Worm (Caenorhabditis elegans) whole organism, L4 larva: ENCODE data around the gene Y59E1A.4.

ENCODE experiments used
- D1046.2 ChIP-seq: fragments of 200-800 bp; sonication (Bioruptor generic); IDR thresholded peaks from 2 replicates; pipeline ENCODE4 v1.3.6; 2022; ENCODE audit warnings: missing genetic modification characterization, missing compliant biosample characterization
- F10B5.3 ChIP-seq: sonication (generic microtip); optimal IDR thresholded peaks from 2 replicates; lab custom pipeline; 2016; ENCODE audit warnings: mild to moderate bottlenecking, missing genetic modification characterization, missing compliant biosample characterization
- F26F4.8 ChIP-seq: fragments of 200-800 bp; sonication (Bioruptor generic); conservative IDR thresholded peaks from 2 replicates; pipeline ENCODE4 v1.3.6; 2022; ENCODE audit warnings: missing genetic modification characterization, missing compliant biosample characterization
- F49E8.2 ChIP-seq: sonication (generic microtip); optimal IDR thresholded peaks from 2 replicates; lab custom pipeline; 2016; ENCODE audit warnings: missing compliant biosample characterization, mild to moderate bottlenecking, missing genetic modification characterization, borderline replicate concordance
- R02D3.7 ChIP-seq: fragments of 150-350 bp; sonication (generic microtip); optimal IDR thresholded peaks from 3 replicates; lab custom pipeline; 2014; ENCODE audit warnings: missing biosample characterization, missing genetic modification characterization
- Y105C5A.15 ChIP-seq: fragments of 200-800 bp; sonication (Bioruptor generic); IDR thresholded peaks from 2 replicates; pipeline ENCODE4 v1.3.6; 2022; ENCODE audit warnings: missing genetic modification characterization, missing compliant biosample characterization
- ama-1 ChIP-seq: fragments of 150-350 bp; optimal IDR thresholded peaks from 2 replicates; lab custom pipeline; 2014; ENCODE audit warnings: inconsistent platforms, mixed read lengths
- attf-4 ChIP-seq: sonication (generic microtip); optimal IDR thresholded peaks from 3 replicates; lab custom pipeline; 2017; ENCODE audit warnings: missing biosample characterization, missing genetic modification characterization
- ceh-20 ChIP-seq: fragments of 200-800 bp; sonication (Bioruptor generic); IDR thresholded peaks from 2 replicates; pipeline ENCODE4 v1.3.6; 2022; ENCODE audit warnings: missing genetic modification reagents, missing genetic modification characterization, missing compliant biosample characterization
- ceh-32 ChIP-seq: sonication (generic microtip); optimal IDR thresholded peaks from 2 replicates; lab custom pipeline; 2016; ENCODE audit warnings: mild to moderate bottlenecking, missing genetic modification characterization, missing compliant biosample characterization; ENCODE audit not compliant: poor library complexity
- cey-2 ChIP-seq: sonication (generic microtip); optimal IDR thresholded peaks from 3 replicates; lab custom pipeline; 2017; ENCODE audit warnings: missing genetic modification characterization, mild to moderate bottlenecking, missing compliant biosample characterization, antibody characterized with exemption, borderline replicate concordance; ENCODE audit not compliant: insufficient read depth
- ctbp-1 ChIP-seq: fragments of 200-800 bp; sonication (Bioruptor generic); IDR thresholded peaks from 2 replicates; pipeline ENCODE4 v1.3.6; 2022; ENCODE audit warnings: missing genetic modification reagents, missing genetic modification characterization, missing compliant biosample characterization
- daf-16 ChIP-seq, 3 experiments: sonication (generic microtip); optimal IDR thresholded peaks; 2 replicates each; lab custom pipeline; 2016 to 2017; ENCODE audit warnings: missing genetic modification characterization in 3 of 3, missing genetic modification reagents in 3 of 3, mild to moderate bottlenecking in 2 of 3, missing compliant biosample characterization in 2 of 3, missing biosample characterization in 1 of 3, moderate library complexity in 1 of 3
- dpl-1 ChIP-seq: fragments of 150-350 bp; optimal IDR thresholded peaks from 2 replicates; lab custom pipeline; 2014; ENCODE audit warnings: missing biosample characterization, missing genetic modification reagents, missing genetic modification characterization
- dve-1 ChIP-seq: sonication (generic microtip); optimal IDR thresholded peaks from 2 replicates; lab custom pipeline; 2017; ENCODE audit warnings: antibody characterized with exemption, mild to moderate bottlenecking, missing genetic modification characterization, missing compliant biosample characterization; ENCODE audit not compliant: insufficient read depth
- egl-43 ChIP-seq: fragments of 200-800 bp; sonication (Bioruptor generic); IDR thresholded peaks from 2 replicates; pipeline ENCODE4 v1.3.6; 2022; ENCODE audit warnings: missing genetic modification reagents, missing genetic modification characterization, missing compliant biosample characterization
- fos-1 ChIP-seq: fragments of 150-350 bp; optimal IDR thresholded peaks from 2 replicates; lab custom pipeline; 2014; ENCODE audit warnings: missing biosample characterization, missing genetic modification characterization
- hlh-11 ChIP-seq: fragments of 200-800 bp; sonication (Bioruptor generic); optimal IDR thresholded peaks from 2 replicates; lab custom pipeline; 2018; ENCODE audit warnings: mild to moderate bottlenecking, missing genetic modification characterization, missing compliant biosample characterization
- hmg-1.1 ChIP-seq: fragments of 200-800 bp; sonication (Bioruptor generic); IDR thresholded peaks from 2 replicates; pipeline ENCODE4 v1.3.6; 2022; ENCODE audit warnings: missing genetic modification reagents, missing genetic modification characterization, missing compliant biosample characterization
- jun-1 ChIP-seq: fragments of 150-350 bp; optimal IDR thresholded peaks from 2 replicates; lab custom pipeline; 2014; ENCODE audit warnings: missing biosample characterization, missing genetic modification reagents, missing genetic modification characterization
- lim-7 ChIP-seq: fragments of 200-800 bp; sonication (Bioruptor generic); IDR thresholded peaks from 2 replicates; pipeline ENCODE4 v1.3.6; 2022; ENCODE audit warnings: missing genetic modification characterization, missing compliant biosample characterization
- lin-1 ChIP-seq: fragments of 200-800 bp; sonication (Bioruptor generic); IDR thresholded peaks from 2 replicates; pipeline ENCODE4 v1.3.6; 2022; ENCODE audit warnings: missing genetic modification reagents, missing genetic modification characterization, missing compliant biosample characterization
- lin-15B ChIP-seq: fragments of 150-350 bp; sonication (generic microtip); optimal IDR thresholded peaks from 3 replicates; lab custom pipeline; 2014; ENCODE audit warnings: missing biosample characterization, missing genetic modification characterization
- madf-5 ChIP-seq, 2 experiments: fragments of 200-800 bp; sonication (Bioruptor generic); IDR thresholded peaks; 2 replicates each; pipeline ENCODE4 v1.3.6; 2022; ENCODE audit warnings: missing compliant biosample characterization in 2 of 2, missing genetic modification characterization in 2 of 2
- mdt-29 ChIP-seq: fragments of 200-800 bp; sonication (Bioruptor generic); IDR thresholded peaks from 2 replicates; pipeline ENCODE4 v1.3.6; 2022; ENCODE audit warnings: missing genetic modification reagents, missing genetic modification characterization, missing compliant biosample characterization
- mep-1 ChIP-seq: fragments of 150-350 bp; sonication (generic microtip); optimal IDR thresholded peaks from 3 replicates; lab custom pipeline; 2014; ENCODE audit warnings: missing biosample characterization, missing genetic modification characterization
- nhr-10 ChIP-seq: fragments of 150-350 bp; optimal IDR thresholded peaks from 2 replicates; lab custom pipeline; 2014; ENCODE audit warnings: missing biosample characterization, missing genetic modification characterization
- nhr-111 ChIP-seq: fragments of 200-800 bp; sonication (Bioruptor generic); optimal IDR thresholded peaks from 2 replicates; lab custom pipeline; 2018; ENCODE audit warnings: mild to moderate bottlenecking, missing genetic modification characterization, missing compliant biosample characterization
- nhr-237 ChIP-seq: sonication (generic microtip); optimal IDR thresholded peaks from 2 replicates; lab custom pipeline; 2017; ENCODE audit warnings: missing biosample characterization, missing genetic modification characterization
- nhr-41 ChIP-seq: fragments of 200-800 bp; sonication (Bioruptor generic); IDR thresholded peaks from 2 replicates; pipeline ENCODE4 v1.3.6; 2022; ENCODE audit warnings: missing genetic modification reagents, missing genetic modification characterization, missing compliant biosample characterization
- nhr-42 ChIP-seq: fragments of 200-800 bp; sonication (Bioruptor generic); IDR thresholded peaks from 2 replicates; pipeline ENCODE4 v1.3.6; 2022; ENCODE audit warnings: missing genetic modification characterization, missing compliant biosample characterization
- nhr-48 ChIP-seq: sonication (generic microtip); optimal IDR thresholded peaks from 2 replicates; lab custom pipeline; 2016; ENCODE audit warnings: mild to moderate bottlenecking, missing genetic modification characterization, missing compliant biosample characterization
- php-3 ChIP-seq: fragments of 200-800 bp; sonication (Bioruptor generic); IDR thresholded peaks from 2 replicates; pipeline ENCODE4 v1.3.6; 2022; ENCODE audit warnings: missing genetic modification reagents, missing genetic modification characterization, missing compliant biosample characterization
- pqm-1 ChIP-seq: sonication (generic microtip); optimal IDR thresholded peaks from 2 replicates; lab custom pipeline; 2017; ENCODE audit warnings: missing biosample characterization, missing genetic modification characterization
- rbr-2 ChIP-seq: sonication (generic microtip); optimal IDR thresholded peaks from 2 replicates; lab custom pipeline; 2016; ENCODE audit warnings: missing genotype, missing genetic modification characterization, missing compliant biosample characterization
- saeg-2 ChIP-seq: fragments of 200-800 bp; sonication (Bioruptor generic); IDR thresholded peaks from 2 replicates; pipeline ENCODE4 v1.3.6; 2022; ENCODE audit warnings: missing genetic modification reagents, missing genetic modification characterization, missing compliant biosample characterization
- sdz-12 ChIP-seq: fragments of 200-800 bp; sonication (Bioruptor generic); optimal IDR thresholded peaks from 2 replicates; lab custom pipeline; 2018; ENCODE audit warnings: mild to moderate bottlenecking, missing genetic modification characterization, missing compliant biosample characterization
- spr-3 ChIP-seq: fragments of 200-800 bp; sonication (Bioruptor generic); optimal IDR thresholded peaks from 2 replicates; lab custom pipeline; 2018; ENCODE audit warnings: mild to moderate bottlenecking, missing genetic modification characterization, missing compliant biosample characterization
- unc-62 ChIP-seq, 3 experiments: fragments of 150-350 bp in 1 of 3; sonication (generic microtip); optimal IDR thresholded peaks in 2 of 3; peaks in 1 of 3; 1 replicate in 1 of 3; 2 replicates in 2 of 3; lab custom pipeline; 2014 to 2017; ENCODE audit warnings: missing biosample characterization in 3 of 3, missing genetic modification characterization in 3 of 3, missing genetic modification reagents in 3 of 3, missing genotype in 1 of 3
- zag-1 ChIP-seq: fragments of 150-350 bp; optimal IDR thresholded peaks from 2 replicates; lab custom pipeline; 2014; ENCODE audit warnings: missing biosample characterization, missing genetic modification characterization
- zfp-2 ChIP-seq: sonication (generic microtip); optimal IDR thresholded peaks from 2 replicates; lab custom pipeline; 2016; ENCODE audit warnings: mild to moderate bottlenecking, missing genetic modification characterization, missing compliant biosample characterization
- zfp-3 ChIP-seq: fragments of 200-800 bp; sonication (Bioruptor generic); conservative IDR thresholded peaks from 2 replicates; pipeline ENCODE4 v1.3.6; 2022; ENCODE audit warnings: missing genetic modification reagents, missing genetic modification characterization, missing compliant biosample characterization
- zip-2 ChIP-seq: fragments of 150-350 bp; optimal IDR thresholded peaks from 2 replicates; lab custom pipeline; 2014; ENCODE audit warnings: missing biosample characterization, missing genetic modification characterization
- ztf-11 ChIP-seq: fragments of 150-350 bp; optimal IDR thresholded peaks from 2 replicates; lab custom pipeline; 2014; ENCODE audit warnings: missing biosample characterization, missing genetic modification characterization
- ztf-7 ChIP-seq: fragments of 150-350 bp; optimal IDR thresholded peaks from 2 replicates; lab custom pipeline; 2014; ENCODE audit warnings: missing biosample characterization, missing genetic modification characterization

Gene Y59E1A.4

ce11 chrX:1915022-1915421 is 24.8 kb downstream of the Y59E1A.4 start, which contains the start of gene rgs-9:
TSS of gene rgs-9 (plus strand) at chrX:1915258.
- TF ChIP-seq unc-62 (GFP tag; optimal IDR thresholded peaks at IDR 0.05 in 1 of 2; lab: Kevin White, UChicago) = peak in 1 of 2 experiments; percentile 51
- no peak for TF ChIP-seq unc-62 (tag; optimal IDR thresholded peaks at IDR 0.05; lab: Kevin White, UChicago)
- TF ChIP-seq fos-1 (tag; lab: Kevin White, UChicago) = no peak

DNA sequence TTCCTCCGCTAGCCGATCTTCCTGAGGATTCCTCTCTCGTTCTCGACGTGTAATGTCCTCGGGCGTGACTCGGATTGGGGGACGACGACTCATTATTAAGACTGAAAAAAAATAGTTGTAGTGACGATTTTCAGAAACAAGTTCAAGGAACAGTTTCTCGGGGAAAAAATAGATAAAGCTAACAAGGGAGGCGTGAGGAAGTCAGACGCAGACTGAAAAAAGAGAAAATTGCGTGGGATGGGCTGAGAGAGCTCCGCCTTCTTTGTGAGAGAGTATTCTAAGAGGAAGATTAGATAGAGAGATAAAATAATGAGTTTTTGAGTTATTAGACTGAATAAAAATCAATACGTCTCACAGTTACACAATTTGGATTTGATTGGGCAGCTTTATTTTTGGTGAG is 26.5 kb downstream of the Y59E1A.4 start, which contains the start of gene ZC53.1:
Gene ZC53.1 (minus strand): TSS at position 101 of the 400 bp plus-strand sequence.
- no peak for TF ChIP-seq zfp-3
- TF ChIP-seq F10B5.3 (tag; lab: Kevin White, UChicago) = no peak
- no peak for TF ChIP-seq nhr-10 (tag; lab: Kevin White, UChicago)

ce11 chrX:1909353-1909752 is 30.4 kb downstream of the Y59E1A.4 start:
- no peak for TF ChIP-seq hlh-11
- TF ChIP-seq F10B5.3 (tag; lab: Kevin White, UChicago) = peak; percentile 92
- peak; percentile 49 to 93 for TF ChIP-seq daf-16 (GFP tag; optimal IDR thresholded peaks at IDR 0.05; lab: Kevin White, UChicago)
- TF ChIP-seq daf-16 (tag; optimal IDR thresholded peaks at IDR 0.05; lab: Kevin White, UChicago) = peak; percentile 59
- no peak for TF ChIP-seq cey-2 (tag; lab: Kevin White, UChicago)
- TF ChIP-seq F49E8.2 (tag; lab: Kevin White, UChicago) = no peak
- peak; percentile 34 for TF ChIP-seq ztf-7
- peak; percentile 92 for TF ChIP-seq ceh-20 (GFP tag; lab: Robert Waterston, UW)
- TF ChIP-seq unc-62 (GFP tag; optimal IDR thresholded peaks at IDR 0.05 in 1 of 2; lab: Kevin White, UChicago) = no peak
- TF ChIP-seq unc-62 (tag; optimal IDR thresholded peaks at IDR 0.05; lab: Kevin White, UChicago) = no peak
- TF ChIP-seq hmg-1.1 = peak; percentile 98
- TF ChIP-seq spr-3 (GFP tag; lab: Kevin White, UChicago) = peak; percentile 87
- TF ChIP-seq mep-1 (tag; lab: Kevin White, UChicago) = no peak
- TF ChIP-seq ceh-32 (tag; lab: Kevin White, UChicago) = no peak
- no peak for TF ChIP-seq ama-1 (lab: Kevin White, UChicago)
- no peak for TF ChIP-seq zfp-2 (tag; lab: Kevin White, UChicago)
- TF ChIP-seq nhr-10 (tag; lab: Kevin White, UChicago) = peak; percentile 54
- 0 out of 2 replicates have a peak, but pooled peaks have one; percentile 36 for TF ChIP-seq Y105C5A.15 (GFP tag; lab: Robert Waterston, UW)
- TF ChIP-seq rbr-2 (tag; lab: Kevin White, UChicago) = peak; percentile 95
- peak; percentile 88 for TF ChIP-seq php-3 (GFP tag; lab: Robert Waterston, UW)
- TF ChIP-seq nhr-41 (GFP tag; lab: Robert Waterston, UW) = 0 out of 2 replicates have a peak, but pooled peaks have one; percentile 36
- no peak for TF ChIP-seq ztf-11
- TF ChIP-seq lim-7 (GFP tag; lab: Robert Waterston, UW) = peak; percentile 26; the same call in 1 of the 2 replicates
- TF ChIP-seq jun-1 (tag; lab: Kevin White, UChicago) = peak; percentile 79
- peak; percentile 82; the same call in 1 of the 2 replicates for TF ChIP-seq D1046.2 (GFP tag; lab: Robert Waterston, UW)
- peak; percentile 44 for TF ChIP-seq nhr-237 (tag; lab: Kevin White, UChicago)
- TF ChIP-seq nhr-111 (GFP tag; lab: Kevin White, UChicago) = peak; percentile 3
- TF ChIP-seq attf-4 (tag; lab: Kevin White, UChicago) = no peak
- peak; percentile 80 for TF ChIP-seq lin-1 (GFP tag; lab: Robert Waterston, UW)
- TF ChIP-seq saeg-2 = peak; percentile 74; the same call in 1 of the 2 replicates
- 0 out of 2 replicates have a peak, but pooled peaks have one; percentile 40 for TF ChIP-seq mdt-29 (GFP tag; lab: Robert Waterston, UW)
- TF ChIP-seq madf-5 (GFP tag; IDR thresholded peaks at IDR 0.05; lab: Robert Waterston, UW) = peak; percentile 30 to 66; a peak in 2 of 4 replicates
- peak; percentile 82 for TF ChIP-seq ctbp-1
- peak; percentile 41 for TF ChIP-seq zag-1 (tag; lab: Kevin White, UChicago)
- TF ChIP-seq dpl-1 (GFP tag; lab: Kevin White, UChicago) = peak; percentile 46
- TF ChIP-seq dve-1 (tag; lab: Kevin White, UChicago) = no peak
- TF ChIP-seq zip-2 = peak; percentile 85
- peak; percentile 96 for TF ChIP-seq egl-43 (GFP tag; lab: Robert Waterston, UW)
- no peak for TF ChIP-seq F26F4.8
- no peak for TF ChIP-seq sdz-12 (GFP tag; lab: Kevin White, UChicago)
- no peak for TF ChIP-seq pqm-1
- TF ChIP-seq nhr-48 (tag; lab: Kevin White, UChicago) = peak; percentile 71
- TF ChIP-seq nhr-42 (GFP tag; lab: Robert Waterston, UW) = peak; percentile 96
- TF ChIP-seq lin-15B (tag; lab: Kevin White, UChicago) = no peak
- TF ChIP-seq R02D3.7 (tag; lab: Kevin White, UChicago) = no peak
